Worm (Caenorhabditis elegans) whole organism, young adult: Measurements from ENCODE around the gene F58E6.11.

ENCODE experiments used
- B0019.2 ChIP-seq: fragments of 200-800 bp; sonication (Bioruptor generic); conservative IDR thresholded peaks from 2 replicates; pipeline ENCODE4 v1.3.6; 2022; ENCODE audit warnings: missing genetic modification reagents, missing genetic modification characterization, missing compliant biosample characterization
- B0035.1 ChIP-seq: sonication (generic microtip); optimal IDR thresholded peaks from 2 replicates; lab custom pipeline; 2016; ENCODE audit warnings: missing genetic modification characterization, mild to moderate bottlenecking, missing compliant biosample characterization, missing genotype, missing genetic modification reagents
- B0336.3 ChIP-seq: fragments of 200-800 bp; sonication (Bioruptor generic); IDR thresholded peaks from 2 replicates; pipeline ENCODE4 v1.3.6; 2022; ENCODE audit warnings: missing genetic modification characterization, missing compliant biosample characterization
- C06A6.2 ChIP-seq: fragments of 200-800 bp; sonication (Bioruptor generic); conservative IDR thresholded peaks from 2 replicates; pipeline ENCODE4 v1.3.6; 2022; ENCODE audit warnings: missing genetic modification characterization, missing compliant biosample characterization
- F10E7.11 ChIP-seq: sonication (generic microtip); optimal IDR thresholded peaks from 2 replicates; lab custom pipeline; 2017; ENCODE audit warnings: mild to moderate bottlenecking, missing genetic modification characterization, moderate library complexity, missing compliant biosample characterization
- F23B12.7 ChIP-seq: sonication (generic microtip); optimal IDR thresholded peaks from 2 replicates; lab custom pipeline; 2017; ENCODE audit warnings: missing genetic modification characterization, mild to moderate bottlenecking, missing compliant biosample characterization, antibody characterized with exemption, moderate library complexity; ENCODE audit not compliant: insufficient read depth
- F33H1.4 ChIP-seq: fragments of 200-800 bp; sonication (Bioruptor generic); IDR thresholded peaks from 2 replicates; pipeline ENCODE4 v1.3.6; 2022; ENCODE audit warnings: missing genetic modification reagents, missing genetic modification characterization, missing compliant biosample characterization
- F37B4.10 ChIP-seq: fragments of 200-800 bp; sonication (Bioruptor generic); IDR thresholded peaks from 2 replicates; pipeline ENCODE4 v1.3.6; 2022; ENCODE audit warnings: missing genetic modification characterization, missing compliant biosample characterization
- K11D2.4 ChIP-seq: fragments of 200-800 bp; sonication (Bioruptor generic); IDR thresholded peaks from 2 replicates; pipeline ENCODE4 v1.3.6; 2022; ENCODE audit warnings: missing genetic modification reagents, missing genetic modification characterization, missing compliant biosample characterization
- K12H6.12 ChIP-seq: fragments of 200-800 bp; sonication (Bioruptor generic); optimal IDR thresholded peaks from 2 replicates; lab custom pipeline; 2018; ENCODE audit warnings: mild to moderate bottlenecking, missing genetic modification characterization, missing compliant biosample characterization
- T26A5.8 ChIP-seq: sonication (generic microtip); optimal IDR thresholded peaks from 2 replicates; lab custom pipeline; 2016; ENCODE audit warnings: missing genetic modification characterization, missing compliant biosample characterization
- Y53G8AR.9 ChIP-seq: fragments of 200-800 bp; sonication (Bioruptor generic); conservative IDR thresholded peaks from 2 replicates; pipeline ENCODE4 v1.3.6; 2022; ENCODE audit warnings: missing genetic modification reagents, missing genetic modification characterization, missing compliant biosample characterization
- Y95B8A.8 ChIP-seq: fragments of 200-800 bp; sonication (Bioruptor generic); IDR thresholded peaks from 2 replicates; pipeline ENCODE4 v1.3.6; 2022; ENCODE audit warnings: missing genetic modification reagents, missing genetic modification characterization, missing compliant biosample characterization
- ZK185.1 ChIP-seq: sonication (generic microtip); optimal IDR thresholded peaks from 2 replicates; lab custom pipeline; 2016; ENCODE audit warnings: mild to moderate bottlenecking, missing genetic modification characterization, missing compliant biosample characterization; ENCODE audit not compliant: poor library complexity, severe bottlenecking
- aptf-3 ChIP-seq: fragments of 200-800 bp; sonication (Bioruptor generic); IDR thresholded peaks from 2 replicates; pipeline ENCODE4 v1.3.6; 2022; ENCODE audit warnings: missing genetic modification characterization, missing compliant biosample characterization
- athp-1 ChIP-seq: sonication (generic microtip); optimal IDR thresholded peaks from 2 replicates; lab custom pipeline; 2017; ENCODE audit warnings: mild to moderate bottlenecking, missing genetic modification characterization, missing compliant biosample characterization
- attf-3 ChIP-seq: fragments of 200-800 bp; sonication (Bioruptor generic); conservative IDR thresholded peaks from 2 replicates; pipeline ENCODE4 v1.3.6; 2022; ENCODE audit warnings: missing genetic modification reagents, missing genetic modification characterization, missing compliant biosample characterization
- attf-5 ChIP-seq: fragments of 200-800 bp; sonication (Bioruptor generic); optimal IDR thresholded peaks from 2 replicates; lab custom pipeline; 2018; ENCODE audit warnings: mild to moderate bottlenecking, missing genetic modification characterization, missing compliant biosample characterization
- attf-6 ChIP-seq: fragments of 200-800 bp; sonication (Bioruptor generic); IDR thresholded peaks from 2 replicates; pipeline ENCODE4 v1.3.6; 2022; ENCODE audit warnings: missing genetic modification reagents, missing genetic modification characterization, missing compliant biosample characterization
- bed-1 ChIP-seq: fragments of 200-800 bp; sonication (Bioruptor generic); IDR thresholded peaks from 2 replicates; pipeline ENCODE4 v1.3.6; 2022; ENCODE audit warnings: missing genetic modification reagents, missing genetic modification characterization, missing compliant biosample characterization
- cebp-2 ChIP-seq: fragments of 200-800 bp; sonication (Bioruptor generic); IDR thresholded peaks from 2 replicates; pipeline ENCODE4 v1.3.6; 2022; ENCODE audit warnings: missing genetic modification characterization, missing compliant biosample characterization
- ceh-79 ChIP-seq: sonication (generic microtip); optimal IDR thresholded peaks from 2 replicates; lab custom pipeline; 2017; ENCODE audit warnings: mild to moderate bottlenecking, missing genetic modification characterization, missing compliant biosample characterization
- die-1 ChIP-seq: sonication (generic microtip); optimal IDR thresholded peaks from 2 replicates; lab custom pipeline; 2016; ENCODE audit warnings: missing genotype, mild to moderate bottlenecking, missing genetic modification characterization, missing compliant biosample characterization
- efl-1 ChIP-seq: fragments of 150-350 bp; optimal IDR thresholded peaks from 2 replicates; lab custom pipeline; 2014; ENCODE audit warnings: missing biosample characterization, missing genetic modification reagents, missing genetic modification characterization
- egl-44 ChIP-seq: fragments of 200-800 bp; sonication (Bioruptor generic); IDR thresholded peaks from 2 replicates; pipeline ENCODE4 v1.3.6; 2022; ENCODE audit warnings: missing genetic modification reagents, missing genetic modification characterization, missing compliant biosample characterization
- ets-4 ChIP-seq: fragments of 200-800 bp; sonication (Bioruptor generic); optimal IDR thresholded peaks from 2 replicates; lab custom pipeline; 2018; ENCODE audit warnings: mild to moderate bottlenecking, missing genetic modification characterization, missing compliant biosample characterization
- hlh-12 ChIP-seq: sonication (generic microtip); optimal IDR thresholded peaks from 2 replicates; lab custom pipeline; 2016; ENCODE audit warnings: missing genetic modification characterization, missing compliant biosample characterization
- hmg-1.2 ChIP-seq: fragments of 200-800 bp; sonication (Bioruptor generic); IDR thresholded peaks from 2 replicates; pipeline ENCODE4 v1.3.6; 2022; ENCODE audit warnings: missing genetic modification reagents, missing genetic modification characterization, missing compliant biosample characterization
- hmg-20 ChIP-seq: fragments of 200-800 bp; sonication (Bioruptor generic); IDR thresholded peaks from 2 replicates; pipeline ENCODE4 v1.3.6; 2022; ENCODE audit warnings: missing genetic modification reagents, missing genetic modification characterization, missing compliant biosample characterization
- hrde-1 ChIP-seq: sonication (generic microtip); optimal IDR thresholded peaks from 2 replicates; lab custom pipeline; 2016; ENCODE audit warnings: missing genetic modification characterization, mild to moderate bottlenecking, missing compliant biosample characterization, moderate library complexity, missing genotype, missing genetic modification reagents, borderline replicate concordance
- lin-26 ChIP-seq: fragments of 200-800 bp; sonication (Bioruptor generic); IDR thresholded peaks from 2 replicates; pipeline ENCODE4 v1.3.6; 2022; ENCODE audit warnings: missing genetic modification reagents, missing genetic modification characterization, missing compliant biosample characterization
- lin-35 ChIP-seq, 3 experiments: fragments of 150-350 bp in 2 of 3; sonication (generic microtip) in 1 of 3; optimal IDR thresholded peaks; 2 replicates each; lab custom pipeline; 2014 to 2018; ENCODE audit warnings: missing biosample characterization in 3 of 3, missing genetic modification characterization in 3 of 3, missing genetic modification reagents in 3 of 3
- lin-40 ChIP-seq: sonication (generic microtip); optimal IDR thresholded peaks from 2 replicates; lab custom pipeline; 2016; ENCODE audit warnings: missing genetic modification characterization, mild to moderate bottlenecking, missing compliant biosample characterization, missing genotype, missing genetic modification reagents
- lin-54 ChIP-seq: fragments of 200-800 bp; sonication (Bioruptor generic); optimal IDR thresholded peaks from 2 replicates; lab custom pipeline; 2018; ENCODE audit warnings: mild to moderate bottlenecking, missing genetic modification characterization, missing compliant biosample characterization
- lsl-1 ChIP-seq: fragments of 200-800 bp; sonication (Bioruptor generic); optimal IDR thresholded peaks from 2 replicates; lab custom pipeline; 2018; ENCODE audit warnings: mild to moderate bottlenecking, missing genetic modification characterization, moderate library complexity, missing compliant biosample characterization
- madf-3 ChIP-seq: fragments of 200-800 bp; sonication (Bioruptor generic); IDR thresholded peaks from 2 replicates; pipeline ENCODE4 v1.3.6; 2022; ENCODE audit warnings: missing genetic modification reagents, missing genetic modification characterization, missing compliant biosample characterization
- madf-6 ChIP-seq: fragments of 200-800 bp; sonication (Bioruptor generic); IDR thresholded peaks from 2 replicates; pipeline ENCODE4 v1.3.6; 2022; ENCODE audit warnings: missing genetic modification reagents, missing genetic modification characterization, missing compliant biosample characterization
- mel-28 ChIP-seq: sonication (generic microtip); optimal IDR thresholded peaks from 2 replicates; lab custom pipeline; 2016; ENCODE audit warnings: borderline replicate concordance, mild to moderate bottlenecking, missing genetic modification characterization, missing compliant biosample characterization
- mes-4 ChIP-seq: sonication (generic microtip); optimal IDR thresholded peaks from 2 replicates; lab custom pipeline; 2016; ENCODE audit warnings: missing genotype, missing genetic modification characterization, missing compliant biosample characterization
- nhr-27 ChIP-seq: fragments of 200-800 bp; sonication (Bioruptor generic); optimal IDR thresholded peaks from 2 replicates; lab custom pipeline; 2018; ENCODE audit warnings: mild to moderate bottlenecking, missing genetic modification characterization, moderate library complexity, missing compliant biosample characterization
- nhr-90 ChIP-seq: sonication (generic microtip); optimal IDR thresholded peaks from 2 replicates; lab custom pipeline; 2016; ENCODE audit warnings: missing genotype, mild to moderate bottlenecking, missing genetic modification characterization, missing compliant biosample characterization
- rcor-1 ChIP-seq: fragments of 200-800 bp; sonication (Bioruptor generic); IDR thresholded peaks from 2 replicates; pipeline ENCODE4 v1.3.6; 2022; ENCODE audit warnings: missing genetic modification reagents, missing genetic modification characterization, missing compliant biosample characterization
- repo-1 ChIP-seq: sonication (generic microtip); optimal IDR thresholded peaks from 2 replicates; lab custom pipeline; 2017; ENCODE audit warnings: mild to moderate bottlenecking, missing genetic modification characterization, missing compliant biosample characterization
- sea-2 ChIP-seq: fragments of 200-800 bp; sonication (Bioruptor generic); IDR thresholded peaks from 2 replicates; pipeline ENCODE4 v1.3.6; 2022; ENCODE audit warnings: missing genetic modification characterization, missing compliant biosample characterization
- tbp1 ChIP-seq: fragments of 200-800 bp; sonication (Bioruptor generic); optimal IDR thresholded peaks from 2 replicates; lab custom pipeline; 2018; ENCODE audit warnings: mild to moderate bottlenecking, missing genetic modification characterization, missing compliant biosample characterization
- tlf-1 ChIP-seq: fragments of 200-800 bp; sonication (Bioruptor generic); optimal IDR thresholded peaks from 2 replicates; lab custom pipeline; 2018; ENCODE audit warnings: mild to moderate bottlenecking, missing genetic modification characterization, missing compliant biosample characterization
- unc-130 ChIP-seq: sonication (generic microtip); optimal IDR thresholded peaks from 2 replicates; lab custom pipeline; 2016; ENCODE audit warnings: missing genetic modification reagents, missing genetic modification characterization, missing compliant biosample characterization
- ztf-26 ChIP-seq: sonication (generic microtip); optimal IDR thresholded peaks from 2 replicates; lab custom pipeline; 2017; ENCODE audit warnings: missing genetic modification characterization, missing compliant biosample characterization
- ztf-28 ChIP-seq: fragments of 200-800 bp; sonication (Bioruptor generic); IDR thresholded peaks from 2 replicates; pipeline ENCODE4 v1.3.6; 2022; ENCODE audit warnings: missing genetic modification reagents, missing genetic modification characterization, missing compliant biosample characterization

Gene F58E6.11

DNA sequence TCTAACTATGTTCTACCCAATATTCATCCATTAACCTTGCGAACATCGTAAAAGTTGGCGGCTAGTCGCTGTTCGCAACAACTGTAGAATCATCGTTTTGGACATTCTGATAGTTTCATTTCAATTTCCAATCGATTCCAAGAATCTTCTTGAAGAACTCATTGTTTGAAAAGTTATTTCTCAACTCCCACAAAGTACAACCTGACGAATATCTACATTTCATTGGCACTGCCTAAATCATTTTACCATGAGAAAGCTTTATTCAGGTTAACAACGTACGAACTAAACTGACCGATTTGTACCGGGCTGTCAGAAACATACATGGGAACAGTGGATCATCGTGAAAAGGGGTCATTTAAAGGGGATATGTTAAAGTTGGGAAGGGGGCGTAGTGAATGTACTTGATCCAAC, 28.9 kb upstream of the F58E6.11 start, which contains the start of gene F46B6.6 (continued):
- peak; percentile 29; the same call in 1 of the 2 replicates for TF ChIP-seq madf-6
- no peak for TF ChIP-seq attf-6 (GFP tag; lab: Robert Waterston, UW)
- TF ChIP-seq ZK185.1 (tag; lab: Kevin White, UChicago) = no peak
- TF ChIP-seq lin-40 (tag; lab: Kevin White, UChicago) = no peak
- TF ChIP-seq unc-130 (GFP tag; lab: Kevin White, UChicago) = no peak
- TF ChIP-seq lsl-1 (GFP tag; lab: Kevin White, UChicago) = peak; percentile 12
- TF ChIP-seq hmg-1.2 = peak; percentile 27; the same call in 1 of the 2 replicates
- no peak for TF ChIP-seq rcor-1 (GFP tag; lab: Robert Waterston, UW)
- TF ChIP-seq ets-4 (GFP tag; lab: Kevin White, UChicago) = no peak
- no peak for TF ChIP-seq F33H1.4
- TF ChIP-seq ztf-28 (GFP tag; lab: Robert Waterston, UW) = no peak
- peak; percentile 15 for TF ChIP-seq die-1 (tag; lab: Kevin White, UChicago)
- TF ChIP-seq B0336.3 (GFP tag; lab: Robert Waterston, UW) = peak; percentile 47; the same call in 1 of the 2 replicates
- peak; percentile 22 for TF ChIP-seq nhr-27 (tag; lab: Kevin White, UChicago)
- TF ChIP-seq cebp-2 (GFP tag; lab: Robert Waterston, UW) = no peak
- TF ChIP-seq Y95B8A.8 (GFP tag; lab: Robert Waterston, UW) = no peak
- no peak for TF ChIP-seq ztf-26 (tag; lab: Kevin White, UChicago)
- TF ChIP-seq repo-1 (tag; lab: Kevin White, UChicago) = peak; percentile 92
- TF ChIP-seq tlf-1 (GFP tag; lab: Kevin White, UChicago) = peak; percentile 12
- peak in 1 of 3 experiments; percentile 24 for TF ChIP-seq lin-35 (GFP tag; optimal IDR thresholded peaks at IDR 0.05; lab: Kevin White, UChicago)
- peak; percentile 41; the same call in 1 of the 2 replicates for TF ChIP-seq K11D2.4 (GFP tag; lab: Robert Waterston, UW)
- no peak for TF ChIP-seq aptf-3 (GFP tag; lab: Robert Waterston, UW)
- TF ChIP-seq athp-1 (tag; lab: Kevin White, UChicago) = peak; percentile 62
- TF ChIP-seq C06A6.2 (GFP tag; lab: Robert Waterston, UW) = 0 out of 2 replicates have a peak, but pooled peaks have one; percentile 10
- no peak for TF ChIP-seq K12H6.12 (tag; lab: Kevin White, UChicago)
- TF ChIP-seq lin-54 (GFP tag; lab: Kevin White, UChicago) = peak; percentile 21
- no peak for TF ChIP-seq B0019.2 (GFP tag; lab: Robert Waterston, UW)
- TF ChIP-seq attf-5 (GFP tag; lab: Kevin White, UChicago) = peak; percentile 41
- TF ChIP-seq sea-2 (GFP tag; lab: Robert Waterston, UW) = no peak
- TF ChIP-seq bed-1 (GFP tag; lab: Robert Waterston, UW) = no peak
- no peak for TF ChIP-seq ceh-79 (tag; lab: Kevin White, UChicago)
- no peak for TF ChIP-seq hmg-20 (GFP tag; lab: Robert Waterston, UW)
- TF ChIP-seq B0035.1 (tag; lab: Kevin White, UChicago) = peak; percentile 3
- no peak for TF ChIP-seq hlh-12 (tag; lab: Kevin White, UChicago)
- TF ChIP-seq F37B4.10 = no peak
- TF ChIP-seq lin-26 (GFP tag; lab: Robert Waterston, UW) = no peak; the same call in 1 of the 2 replicates
- no peak for TF ChIP-seq T26A5.8 (tag; lab: Kevin White, UChicago)
- TF ChIP-seq efl-1 (GFP tag; lab: Kevin White, UChicago) = no peak
- TF ChIP-seq hrde-1 (tag; lab: Kevin White, UChicago) = no peak
- TF ChIP-seq F23B12.7 (tag; lab: Kevin White, UChicago) = no peak
- peak; percentile 14 for TF ChIP-seq tbp1 (GFP tag; lab: Kevin White, UChicago)
- TF ChIP-seq Y53G8AR.9 (GFP tag; lab: Robert Waterston, UW) = 0 out of 2 replicates have a peak, but pooled peaks have one; percentile 57
- TF ChIP-seq attf-3 (GFP tag; lab: Robert Waterston, UW) = no peak
- no peak for TF ChIP-seq nhr-90 (tag; lab: Kevin White, UChicago)
- TF ChIP-seq egl-44 = no peak
- TF ChIP-seq mel-28 = no peak
- TF ChIP-seq madf-3 (GFP tag; lab: Robert Waterston, UW) = peak; percentile 60; the same call in 1 of the 2 replicates
- no peak for TF ChIP-seq mes-4 (tag; lab: Kevin White, UChicago)
- TF ChIP-seq F10E7.11 (tag; lab: Kevin White, UChicago) = peak; percentile 13
